Worm (Caenorhabditis elegans) whole organism, young adult: Measurements from ENCODE around the gene str-200.

Experiments used
- F49E8.2 ChIP-seq: sonication (generic microtip); optimal IDR thresholded peaks from 3 replicates; lab custom pipeline; 2017; ENCODE audit warnings: missing genetic modification characterization, mild to moderate bottlenecking, missing compliant biosample characterization, antibody characterized with exemption, moderate library complexity; ENCODE audit not compliant: insufficient read depth
- Y53G8AR.9 ChIP-seq: fragments of 200-800 bp; sonication (Bioruptor generic); conservative IDR thresholded peaks from 2 replicates; pipeline ENCODE4 v1.3.6; 2022; ENCODE audit warnings: missing genetic modification reagents, missing genetic modification characterization, missing compliant biosample characterization
- Y79H2A.3 ChIP-seq: fragments of 200-800 bp; sonication (Bioruptor generic); conservative IDR thresholded peaks from 2 replicates; pipeline ENCODE4 v1.3.6; 2022; ENCODE audit warnings: missing genetic modification reagents, missing genetic modification characterization, missing compliant biosample characterization
- ama-1 ChIP-seq, 3 experiments: fragments of 150-350 bp in 1 of 3; sonication (generic microtip) in 2 of 3; optimal IDR thresholded peaks; 2 replicates each; lab custom pipeline; 2014 to 2018; ENCODE audit warnings: missing biosample characterization in 2 of 3, missing genetic modification characterization in 2 of 3, missing genetic modification reagents in 2 of 3
- lsl-1 ChIP-seq: fragments of 200-800 bp; sonication (Bioruptor generic); optimal IDR thresholded peaks from 2 replicates; lab custom pipeline; 2018; ENCODE audit warnings: mild to moderate bottlenecking, missing genetic modification characterization, moderate library complexity, missing compliant biosample characterization
- madf-8 ChIP-seq: fragments of 200-800 bp; sonication (Bioruptor generic); conservative IDR thresholded peaks from 2 replicates; pipeline ENCODE4 v1.3.6; 2022; ENCODE audit warnings: missing genetic modification reagents, missing genetic modification characterization, missing compliant biosample characterization
- pha-4 ChIP-seq: fragments of 150-350 bp; sonication (generic microtip); optimal IDR thresholded peaks from 2 replicates; lab custom pipeline; 2014; ENCODE audit warnings: missing biosample characterization, missing genetic modification reagents, missing genetic modification characterization
- rcor-1 ChIP-seq: fragments of 200-800 bp; sonication (Bioruptor generic); IDR thresholded peaks from 2 replicates; pipeline ENCODE4 v1.3.6; 2022; ENCODE audit warnings: missing genetic modification reagents, missing genetic modification characterization, missing compliant biosample characterization
- snpc-1.1 ChIP-seq: sonication (generic microtip); optimal IDR thresholded peaks from 2 replicates; lab custom pipeline; 2017; ENCODE audit warnings: missing genetic modification characterization, mild to moderate bottlenecking, missing compliant biosample characterization, antibody characterized with exemption, moderate library complexity, missing genotype, missing genetic modification reagents; ENCODE audit not compliant: insufficient read depth
- snpc-4 ChIP-seq, 5 experiments: fragments of 150-350 bp in 1 of 5; sonication (generic microtip) in 4 of 5; optimal IDR thresholded peaks; 2 replicates each; lab custom pipeline; 2014 to 2018; ENCODE audit warnings: missing genetic modification characterization in 5 of 5, missing biosample characterization in 3 of 5, antibody characterized with exemption in 2 of 5, mild to moderate bottlenecking in 2 of 5, missing compliant biosample characterization in 2 of 5, missing genotype in 2 of 5, moderate library complexity in 2 of 5, missing genetic modification reagents in 1 of 5
- somi-1 ChIP-seq: fragments of 200-800 bp; sonication (Bioruptor generic); optimal IDR thresholded peaks from 2 replicates; lab custom pipeline; 2018; ENCODE audit warnings: mild to moderate bottlenecking, missing genetic modification characterization, missing compliant biosample characterization
- tbp1 ChIP-seq: fragments of 200-800 bp; sonication (Bioruptor generic); optimal IDR thresholded peaks from 2 replicates; lab custom pipeline; 2018; ENCODE audit warnings: mild to moderate bottlenecking, missing genetic modification characterization, missing compliant biosample characterization
- ztf-18 ChIP-seq: sonication (generic microtip); optimal IDR thresholded peaks from 2 replicates; lab custom pipeline; 2016; ENCODE audit warnings: missing genotype, mild to moderate bottlenecking, missing genetic modification characterization, missing compliant biosample characterization
- ztf-3 ChIP-seq: fragments of 200-800 bp; sonication (Bioruptor generic); optimal IDR thresholded peaks from 2 replicates; lab custom pipeline; 2018; ENCODE audit warnings: mild to moderate bottlenecking, missing genetic modification characterization, missing compliant biosample characterization

ce11 chrV:17486034-17486433 is 28.1 kb upstream of the str-200 start, which contains the start of gene scl-24:
- TF ChIP-seq ama-1 (optimal IDR thresholded peaks at IDR 0.05; lab: Kevin White, UChicago) (no peak), ama-1 (GFP tag; optimal IDR thresholded peaks at IDR 0.05; lab: Kevin White, UChicago) (no peak), tbp1 (GFP tag; lab: Kevin White, UChicago) (no peak), ztf-18 (tag; lab: Kevin White, UChicago) (no peak), lsl-1 (GFP tag; lab: Kevin White, UChicago) (no peak), Y79H2A.3 (GFP tag; lab: Robert Waterston, UW) (no peak), snpc-4 (GFP tag; optimal IDR thresholded peaks at IDR 0.05; lab: Kevin White, UChicago) (no peak), snpc-4 (tag; optimal IDR thresholded peaks at IDR 0.05; lab: Kevin White, UChicago) (no peak), snpc-1.1 (no peak), somi-1 (GFP tag; lab: Kevin White, UChicago) (no peak), ztf-3 (GFP tag; lab: Kevin White, UChicago) (no peak), pha-4 (tag; lab: Kevin White, UChicago) (no peak), rcor-1 (GFP tag; lab: Robert Waterston, UW) (no peak), F49E8.2 (tag; lab: Kevin White, UChicago) (no peak), Y53G8AR.9 (GFP tag; lab: Robert Waterston, UW) (no peak), madf-8 (GFP tag; lab: Robert Waterston, UW) (no peak)
